Worm (Caenorhabditis elegans): ENCODE measurements around the gene Y41C4A.9.

DNA sequence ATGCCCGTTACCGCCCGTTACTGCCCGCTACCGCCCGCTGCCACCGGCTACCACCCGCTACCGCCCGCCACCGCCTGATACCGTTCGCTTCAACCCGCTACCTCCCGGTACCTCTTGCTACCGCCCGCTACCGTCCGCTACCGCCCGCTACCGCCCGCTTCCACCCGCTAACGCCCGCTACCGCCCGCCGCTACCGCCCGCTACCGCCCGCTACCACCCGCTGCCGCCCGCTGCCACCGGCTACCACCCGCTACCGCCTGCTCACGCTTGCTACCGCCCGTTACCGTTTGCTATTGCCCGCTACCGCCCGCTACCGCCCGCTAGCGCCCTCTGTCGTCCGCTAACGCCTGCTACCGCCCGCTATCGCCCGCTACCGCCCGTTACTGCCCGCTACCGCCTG, 16.6 kb downstream of the Y41C4A.9 start:
- TF ChIP-seq him-1 (tag; optimal IDR thresholded peaks at IDR 0.05) (no peak), W03F9.2 (tag; optimal IDR thresholded peaks at IDR 0.05) (no peak)
